Worm (Caenorhabditis elegans) whole organism, L3 larva: ENCODE results near the gene txt-12.

ENCODE experiments used
- R02D3.7 ChIP-seq: fragments of 150-350 bp; optimal IDR thresholded peaks from 2 replicates; lab custom pipeline; 2014; ENCODE audit warnings: missing biosample characterization, missing genetic modification characterization
- ZK546.5 ChIP-seq: sonication (generic microtip); optimal IDR thresholded peaks from 2 replicates; lab custom pipeline; 2017; ENCODE audit warnings: missing biosample characterization, missing genetic modification characterization
- aly-2 ChIP-seq: fragments of 150-350 bp; optimal IDR thresholded peaks from 2 replicates; lab custom pipeline; 2014; ENCODE audit warnings: missing biosample characterization, missing genetic modification characterization
- ama-1 ChIP-seq: fragments of 150-350 bp; optimal IDR thresholded peaks from 2 replicates; lab custom pipeline; 2018
- ceh-16 ChIP-seq: sonication (generic microtip); optimal IDR thresholded peaks from 2 replicates; lab custom pipeline; 2017; ENCODE audit warnings: missing biosample characterization, missing genetic modification characterization
- ceh-28 ChIP-seq: fragments of 150-350 bp; optimal IDR thresholded peaks from 2 replicates; lab custom pipeline; 2014; ENCODE audit warnings: missing biosample characterization, missing genetic modification reagents, missing genetic modification characterization
- egl-27 ChIP-seq: sonication (generic microtip); optimal IDR thresholded peaks from 4 replicates; lab custom pipeline; 2017; ENCODE audit warnings: missing biosample characterization, missing genetic modification reagents, missing genetic modification characterization
- egl-5 ChIP-seq: fragments of 150-350 bp; optimal IDR thresholded peaks from 2 replicates; lab custom pipeline; 2017; ENCODE audit warnings: missing biosample characterization, missing genetic modification reagents, missing genetic modification characterization, inconsistent platforms
- elt-1 ChIP-seq: fragments of 150-350 bp; optimal IDR thresholded peaks from 2 replicates; lab custom pipeline; 2014; ENCODE audit warnings: missing biosample characterization, missing genetic modification characterization
- elt-2 ChIP-seq: sonication (generic microtip); optimal IDR thresholded peaks from 2 replicates; lab custom pipeline; 2016; ENCODE audit warnings: missing genetic modification reagents, mild to moderate bottlenecking, missing genetic modification characterization, missing compliant biosample characterization
- elt-3 ChIP-seq, 3 experiments: fragments of 150-350 bp in 1 of 3; sonication (generic microtip) in 2 of 3; optimal IDR thresholded peaks; 2 replicates in 2 of 3; 4 replicates in 1 of 3; lab custom pipeline; 2014 to 2017; ENCODE audit warnings: missing biosample characterization in 3 of 3, missing genetic modification characterization in 3 of 3
- eor-1 ChIP-seq, 2 experiments: fragments of 150-350 bp; optimal IDR thresholded peaks; 2 replicates each; lab custom pipeline; 2014 to 2018; ENCODE audit warnings: missing biosample characterization in 2 of 2, missing genetic modification characterization in 2 of 2
- fkh-10 ChIP-seq: sonication (generic microtip); optimal IDR thresholded peaks from 2 replicates; lab custom pipeline; 2017; ENCODE audit warnings: missing biosample characterization, missing genetic modification reagents, missing genetic modification characterization
- fkh-2 ChIP-seq: fragments of 150-350 bp; optimal IDR thresholded peaks from 2 replicates; lab custom pipeline; 2014; ENCODE audit warnings: missing biosample characterization, missing genetic modification reagents, missing genetic modification characterization
- hmg-11 ChIP-seq: sonication (generic microtip); optimal IDR thresholded peaks from 2 replicates; lab custom pipeline; 2016; ENCODE audit warnings: missing genetic modification characterization, missing compliant biosample characterization
- jun-1 ChIP-seq: fragments of 150-350 bp; optimal IDR thresholded peaks from 2 replicates; lab custom pipeline; 2014; ENCODE audit warnings: missing biosample characterization, missing genetic modification reagents, missing genetic modification characterization
- lin-15B ChIP-seq: fragments of 150-350 bp; optimal IDR thresholded peaks from 2 replicates; lab custom pipeline; 2014; ENCODE audit warnings: missing biosample characterization, missing genetic modification characterization
- lin-39 ChIP-seq: fragments of 150-350 bp; optimal IDR thresholded peaks from 2 replicates; lab custom pipeline; 2018; ENCODE audit warnings: missing biosample characterization, missing genetic modification reagents, missing genetic modification characterization
- lsy-12 ChIP-seq: sonication (generic microtip); optimal IDR thresholded peaks from 2 replicates; lab custom pipeline; 2016; ENCODE audit warnings: mild to moderate bottlenecking, missing genetic modification characterization, missing compliant biosample characterization
- mdl-1 ChIP-seq: fragments of 150-350 bp; optimal IDR thresholded peaks from 2 replicates; lab custom pipeline; 2014; ENCODE audit warnings: missing biosample characterization, missing genetic modification characterization
- mml-1 ChIP-seq: fragments of 150-350 bp; sonication (generic microtip); optimal IDR thresholded peaks from 3 replicates; lab custom pipeline; 2014; ENCODE audit warnings: missing biosample characterization, missing genetic modification characterization
- nfya-1 ChIP-seq: sonication (generic microtip); optimal IDR thresholded peaks from 2 replicates; lab custom pipeline; 2017; ENCODE audit warnings: missing genetic modification characterization, mild to moderate bottlenecking, missing compliant biosample characterization, antibody characterized with exemption, moderate library complexity; ENCODE audit not compliant: insufficient read depth
- nhr-11 ChIP-seq: fragments of 150-350 bp; optimal IDR thresholded peaks from 2 replicates; lab custom pipeline; 2014; ENCODE audit warnings: missing biosample characterization, missing genetic modification characterization
- nhr-12 ChIP-seq: fragments of 150-350 bp; optimal IDR thresholded peaks from 2 replicates; lab custom pipeline; 2014; ENCODE audit warnings: missing biosample characterization, missing genetic modification characterization
- nhr-23 ChIP-seq: fragments of 150-350 bp; optimal IDR thresholded peaks from 2 replicates; lab custom pipeline; 2014; ENCODE audit warnings: missing biosample characterization, missing genetic modification reagents, missing genetic modification characterization
- nhr-237 ChIP-seq: fragments of 150-350 bp; optimal IDR thresholded peaks from 2 replicates; lab custom pipeline; 2014; ENCODE audit warnings: missing biosample characterization, missing genetic modification characterization
- nhr-25 ChIP-seq: sonication (generic microtip); optimal IDR thresholded peaks from 2 replicates; lab custom pipeline; 2017; ENCODE audit warnings: missing biosample characterization, missing genetic modification characterization
- nhr-28 ChIP-seq: fragments of 150-350 bp; optimal IDR thresholded peaks from 2 replicates; lab custom pipeline; 2014; ENCODE audit warnings: missing biosample characterization, missing genetic modification characterization
- nhr-43 ChIP-seq: sonication (generic microtip); optimal IDR thresholded peaks from 2 replicates; lab custom pipeline; 2016; ENCODE audit warnings: mild to moderate bottlenecking, missing genetic modification characterization, missing compliant biosample characterization; ENCODE audit not compliant: poor library complexity, severe bottlenecking
- nhr-67 ChIP-seq: fragments of 150-350 bp; optimal IDR thresholded peaks from 2 replicates; lab custom pipeline; 2014; ENCODE audit warnings: missing biosample characterization, missing genetic modification characterization
- nhr-76 ChIP-seq: fragments of 150-350 bp; sonication (generic microtip); optimal IDR thresholded peaks from 5 replicates; lab custom pipeline; 2014; ENCODE audit warnings: missing biosample characterization, missing genetic modification characterization
- nhr-77 ChIP-seq: fragments of 150-350 bp; optimal IDR thresholded peaks from 2 replicates; lab custom pipeline; 2014; ENCODE audit warnings: missing biosample characterization, missing genetic modification characterization
- pha-4 ChIP-seq: fragments of 150-350 bp; optimal IDR thresholded peaks from 2 replicates; lab custom pipeline; 2014; ENCODE audit warnings: missing biosample characterization, missing genetic modification reagents, missing genetic modification characterization
- sea-2 ChIP-seq: fragments of 150-350 bp; sonication (generic microtip); optimal IDR thresholded peaks from 4 replicates; lab custom pipeline; 2014; ENCODE audit warnings: missing biosample characterization, missing genetic modification reagents, missing genetic modification characterization
- skn-1 ChIP-seq: fragments of 150-350 bp; optimal IDR thresholded peaks from 2 replicates; lab custom pipeline; 2014; ENCODE audit warnings: missing biosample characterization, missing genetic modification characterization
- tbx-2 ChIP-seq: sonication (generic microtip); optimal IDR thresholded peaks from 2 replicates; lab custom pipeline; 2016; ENCODE audit warnings: mild to moderate bottlenecking, missing genetic modification characterization, missing compliant biosample characterization
- unc-39 ChIP-seq: sonication (generic microtip); optimal IDR thresholded peaks from 4 replicates; lab custom pipeline; 2017; ENCODE audit warnings: missing biosample characterization, missing genetic modification characterization
- unc-62 ChIP-seq: fragments of 150-350 bp; sonication (generic microtip); optimal IDR thresholded peaks from 4 replicates; lab custom pipeline; 2014; ENCODE audit warnings: missing biosample characterization, missing genetic modification reagents, missing genetic modification characterization
- zag-1 ChIP-seq: fragments of 150-350 bp; optimal IDR thresholded peaks from 2 replicates; lab custom pipeline; 2014; ENCODE audit warnings: missing biosample characterization, missing genetic modification characterization
- ztf-4 ChIP-seq: fragments of 150-350 bp; optimal IDR thresholded peaks from 2 replicates; lab custom pipeline; 2014; ENCODE audit warnings: missing biosample characterization, missing genetic modification characterization

The txt-12 gene

DNA sequence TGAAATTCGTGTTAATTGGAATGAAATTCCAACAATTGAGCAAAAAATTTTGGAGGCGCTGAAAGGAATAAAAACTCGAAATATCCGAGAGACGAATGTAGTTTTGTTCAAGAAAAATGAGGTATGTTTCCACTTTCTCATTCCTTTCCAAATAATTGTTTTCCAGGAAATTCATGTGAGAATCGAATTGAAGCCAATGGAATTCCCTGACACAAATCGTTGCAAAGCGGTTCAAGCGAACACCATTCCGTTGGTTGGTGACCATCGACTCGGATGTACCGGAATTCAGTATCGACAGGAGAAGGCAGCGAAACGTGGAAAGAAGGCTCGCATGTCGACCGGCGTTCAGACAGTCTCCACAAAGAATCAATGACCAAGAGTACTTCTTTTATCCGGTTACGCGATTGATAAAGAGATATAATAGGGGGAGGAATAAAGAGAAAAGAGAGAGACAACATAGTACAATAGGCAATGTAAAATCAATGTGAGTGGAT lies 36.4 kb upstream of the txt-12 start:
- no peak for TF ChIP-seq eor-1 (tag; optimal IDR thresholded peaks at IDR 0.05; lab: Kevin White, UChicago)

ce11 chrV:15057724-15058123 lies 35.0 kb upstream of the txt-12 start:
- no peak for TF ChIP-seq R02D3.7
- TF ChIP-seq lin-15B (tag; lab: Kevin White, UChicago): no peak
- no peak for TF ChIP-seq egl-5 (tag; lab: Kevin White, UChicago)
- no peak for TF ChIP-seq lsy-12 (tag; lab: Kevin White, UChicago)
- TF ChIP-seq nhr-11: no peak
- TF ChIP-seq nhr-25 (tag; lab: Kevin White, UChicago): no peak

DNA sequence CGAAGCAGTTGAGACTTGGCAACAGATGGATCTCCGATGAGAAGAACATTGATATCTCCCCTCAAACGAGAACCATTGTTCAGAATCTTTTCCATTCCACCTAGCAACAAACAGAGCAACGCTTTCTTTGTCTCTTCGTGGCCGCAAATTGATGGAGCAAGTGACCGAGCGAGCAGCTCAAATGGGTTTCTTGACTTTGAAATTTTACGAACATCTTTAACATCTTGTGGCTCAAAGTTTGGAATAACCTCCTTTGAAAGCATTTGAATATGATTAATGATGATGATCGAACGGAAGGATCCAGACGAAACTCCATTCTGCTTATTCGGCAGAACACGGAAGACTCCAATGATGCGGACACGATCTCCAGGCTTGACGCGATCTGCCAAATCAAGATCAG lies 34.3 kb upstream of the txt-12 start:
- TF ChIP-seq sea-2 (GFP tag; lab: Kevin White, UChicago): no peak
- TF ChIP-seq pha-4 (tag; lab: Kevin White, UChicago): no peak
- TF ChIP-seq ama-1: no peak
- no peak for TF ChIP-seq nhr-43 (tag; lab: Kevin White, UChicago)
- no peak for TF ChIP-seq lsy-12 (tag; lab: Kevin White, UChicago)
- no peak for TF ChIP-seq jun-1 (tag; lab: Kevin White, UChicago)
- TF ChIP-seq egl-27 (tag; lab: Kevin White, UChicago): no peak
- no peak for TF ChIP-seq mdl-1 (tag; lab: Kevin White, UChicago)
- no peak for TF ChIP-seq zag-1 (tag; lab: Kevin White, UChicago)
- TF ChIP-seq nhr-11: no peak
- no peak for TF ChIP-seq nhr-67 (tag; lab: Kevin White, UChicago)
- no peak for TF ChIP-seq tbx-2 (tag; lab: Kevin White, UChicago)
- TF ChIP-seq unc-39 (tag; lab: Kevin White, UChicago): no peak
- no peak for TF ChIP-seq skn-1 (tag; lab: Kevin White, UChicago)
- TF ChIP-seq unc-62: no peak
- no peak for TF ChIP-seq nhr-23
- no peak for TF ChIP-seq lin-15B (tag; lab: Kevin White, UChicago)
- no peak for TF ChIP-seq fkh-2 (tag; lab: Kevin White, UChicago)
- TF ChIP-seq nhr-237 (tag; lab: Kevin White, UChicago): no peak

DNA sequence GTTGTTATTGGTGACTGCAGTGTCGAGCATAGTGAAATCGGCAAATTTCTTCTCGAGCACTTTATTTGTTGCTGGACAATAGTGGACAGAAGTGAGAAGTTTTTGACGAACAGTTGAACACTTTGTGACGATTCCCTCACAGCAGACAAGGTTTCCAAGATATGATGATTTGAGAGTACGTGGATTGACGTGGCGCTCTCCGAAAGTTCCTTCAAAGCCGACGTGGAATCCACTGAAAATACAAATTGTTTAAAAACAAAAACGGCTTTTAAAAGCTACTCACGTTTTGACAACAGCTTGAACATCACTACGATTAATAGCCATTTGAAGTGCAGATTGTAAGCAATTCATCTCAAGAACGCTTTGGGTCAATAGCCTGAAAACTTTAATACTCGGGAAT lies 33.8 kb upstream of the txt-12 start:
- TF ChIP-seq elt-2 (tag; lab: Kevin White, UChicago): no peak
- TF ChIP-seq elt-1 (tag; lab: Kevin White, UChicago): no peak
- no peak for TF ChIP-seq R02D3.7
- TF ChIP-seq ztf-4 (tag; lab: Kevin White, UChicago): no peak
- TF ChIP-seq nfya-1: no peak
- TF ChIP-seq fkh-2 (tag; lab: Kevin White, UChicago): no peak
- TF ChIP-seq jun-1 (tag; lab: Kevin White, UChicago): no peak
- TF ChIP-seq skn-1 (tag; lab: Kevin White, UChicago): no peak
- TF ChIP-seq nhr-12 (tag; lab: Kevin White, UChicago): no peak
- TF ChIP-seq lsy-12 (tag; lab: Kevin White, UChicago): no peak
- no peak for TF ChIP-seq mml-1
- TF ChIP-seq fkh-10: no peak
- TF ChIP-seq ceh-16 (tag; lab: Kevin White, UChicago): no peak
- no peak for TF ChIP-seq nhr-76 (tag; lab: Kevin White, UChicago)
- TF ChIP-seq ZK546.5 (tag; lab: Kevin White, UChicago): no peak
- TF ChIP-seq elt-3 (tag; optimal IDR thresholded peaks at IDR 0.05; lab: Kevin White, UChicago): no peak
- no peak for TF ChIP-seq egl-27 (tag; lab: Kevin White, UChicago)
- TF ChIP-seq ceh-28 (tag; lab: Kevin White, UChicago): no peak
- TF ChIP-seq nhr-67 (tag; lab: Kevin White, UChicago): no peak

DNA sequence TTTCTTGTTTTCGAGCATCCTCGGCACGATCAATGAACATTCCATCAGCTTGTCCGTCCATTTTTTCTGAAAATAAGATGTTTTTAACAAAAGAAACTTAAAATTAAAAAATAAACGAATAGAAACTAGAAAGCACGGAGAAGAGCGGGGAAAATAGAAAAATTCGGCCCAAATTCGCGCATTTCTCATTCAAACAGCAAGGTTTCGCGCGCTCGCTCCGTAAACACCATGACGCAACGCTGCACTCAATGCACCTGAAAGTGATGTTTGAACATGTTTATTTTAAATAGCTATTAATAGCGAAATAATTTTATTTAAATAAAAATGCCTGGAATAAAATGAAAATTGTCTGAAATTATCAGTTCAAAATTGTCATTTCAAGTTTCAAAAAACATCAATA lies 33.2 kb upstream of the txt-12 start, which contains the start of the genes mcm-3 and C25D7.15:
TSS of gene mcm-3 (minus strand) at position 66 of the 400 bp plus-strand sequence.
TSS of gene C25D7.15 (plus strand) at position 275 of the 400 bp plus-strand sequence.
- TF ChIP-seq sea-2 (GFP tag; lab: Kevin White, UChicago) (no peak), aly-2 (tag; lab: Kevin White, UChicago) (no peak), nhr-237 (tag; lab: Kevin White, UChicago) (no peak), jun-1 (tag; lab: Kevin White, UChicago) (no peak), nhr-77 (tag; lab: Kevin White, UChicago) (no peak), elt-3 (tag; optimal IDR thresholded peaks at IDR 0.05; lab: Kevin White, UChicago) (no peak), nhr-76 (tag; lab: Kevin White, UChicago) (no peak), fkh-2 (tag; lab: Kevin White, UChicago) (no peak), ceh-16 (tag; lab: Kevin White, UChicago) (no peak), zag-1 (tag; lab: Kevin White, UChicago) (no peak), lin-15B (tag; lab: Kevin White, UChicago) (peak; percentile 28), nhr-23 (peak; percentile 41), elt-2 (tag; lab: Kevin White, UChicago) (peak; percentile 3), hmg-11 (tag; lab: Kevin White, UChicago) (no peak), lin-39 (tag; lab: Kevin White, UChicago) (no peak), ceh-28 (tag; lab: Kevin White, UChicago) (no peak), egl-27 (tag; lab: Kevin White, UChicago) (no peak), nhr-28 (no peak), skn-1 (tag; lab: Kevin White, UChicago) (no peak), nhr-25 (tag; lab: Kevin White, UChicago) (peak; percentile 28), pha-4 (tag; lab: Kevin White, UChicago) (peak; percentile 66), tbx-2 (tag; lab: Kevin White, UChicago) (no peak)
